Worm (Caenorhabditis elegans) whole organism, dauer: ENCODE results near the gene F32D8.8.

Experiments used
- unc-62 ChIP-seq: sonication (generic microtip); optimal IDR thresholded peaks from 2 replicates; lab custom pipeline; 2017; ENCODE audit warnings: missing biosample characterization, missing genetic modification reagents, missing genetic modification characterization

Gene F32D8.8

ce11 chrV:10867586-10867985 is 35.0 kb downstream of the F32D8.8 start:
- TF ChIP-seq unc-62 (GFP tag; lab: Kevin White, UChicago) = no peak

- no peak for TF ChIP-seq unc-62 (GFP tag; lab: Kevin White, UChicago)
These were observed 37.0 kb downstream of the F32D8.8 start, which contains the start of gene saeg-1 for ce11 chrV:10865599-10865998. Gene saeg-1 (minus strand): TSS chrV:10865699.

ce11 chrV:10862457-10863097 is 40.0 kb downstream of the F32D8.8 start:
- no peak for TF ChIP-seq unc-62 (GFP tag; lab: Kevin White, UChicago)

ce11 chrV:10861611-10862262 is 40.8 kb downstream of the F32D8.8 start:
- no peak for TF ChIP-seq unc-62 (GFP tag; lab: Kevin White, UChicago)

ce11 chrV:10860526-10861037 is 42.0 kb downstream of the F32D8.8 start:
- no peak for TF ChIP-seq unc-62 (GFP tag; lab: Kevin White, UChicago)

ce11 chrV:10859775-10860174 is 42.8 kb downstream of the F32D8.8 start:
- TF ChIP-seq unc-62 (GFP tag; lab: Kevin White, UChicago) = no peak

- no peak for TF ChIP-seq unc-62 (GFP tag; lab: Kevin White, UChicago)
These were observed 43.4 kb downstream of the F32D8.8 start for ce11 chrV:10859048-10859637.

- no peak for TF ChIP-seq unc-62 (GFP tag; lab: Kevin White, UChicago)
These were observed 44.2 kb downstream of the F32D8.8 start for ce11 chrV:10858340-10858739.

- no peak for TF ChIP-seq unc-62 (GFP tag; lab: Kevin White, UChicago)
These were observed 45.5 kb downstream of the F32D8.8 start for ce11 chrV:10856901-10857637.

ce11 chrV:10855363-10855762 is 47.2 kb downstream of the F32D8.8 start:
- TF ChIP-seq unc-62 (GFP tag; lab: Kevin White, UChicago) = no peak

ce11 chrV:10854197-10854596 is 48.4 kb downstream of the F32D8.8 start:
- no peak for TF ChIP-seq unc-62 (GFP tag; lab: Kevin White, UChicago)
